Fruit fly (Drosophila melanogaster): ENCODE measurements around the gene Icmt.
A peak's percentile ranks its signal among the peaks of the same experiment; 100 is the strongest.

Gene Icmt

dm6 chr3L:13064935-13065334 lies 46.9 kb downstream of the Icmt start:
- TF ChIP-seq CG32772 (GFP tag; IDR thresholded peaks at IDR 0.05) (no peak), CG32532 (GFP tag; IDR thresholded peaks at IDR 0.05) (no peak), tin (GFP tag; optimal IDR thresholded peaks at IDR 0.05) (no peak), h (optimal IDR thresholded peaks at IDR 0.05) (no peak), CG8281 (tag; optimal IDR thresholded peaks at IDR 0.05) (peak; percentile 9), CG30403 (GFP tag; optimal IDR thresholded peaks at IDR 0.05) (no peak), Elba2 (GFP tag; optimal IDR thresholded peaks at IDR 0.05) (no peak), CG17328 (GFP tag; IDR thresholded peaks at IDR 0.05) (no peak), CG10543 (GFP tag; optimal IDR thresholded peaks at IDR 0.05) (no peak), tx (GFP tag; optimal IDR thresholded peaks at IDR 0.05) (no peak), Stat92E (GFP tag; optimal IDR thresholded peaks at IDR 0.05) (peak in 1 of 3 experiments; percentile 92), Bgb (GFP tag; IDR thresholded peaks at IDR 0.05; ENCODE audit: partially characterized antibody) (no peak), Awh (GFP tag; IDR thresholded peaks at IDR 0.05) (peak; percentile 9; the same call in 1 of the 2 replicates), Atf6 (GFP tag; IDR thresholded peaks at IDR 0.05) (no peak), CG15601 (tag; optimal IDR thresholded peaks at IDR 0.05) (no peak), CG9817 (tag; optimal IDR thresholded peaks at IDR 0.05) (no peak), hb (GFP tag; IDR thresholded peaks at IDR 0.05; ENCODE audit: partially characterized antibody) (no peak), grn (GFP tag; optimal IDR thresholded peaks at IDR 0.05) (peak; percentile 67), CG16813 (GFP tag; IDR thresholded peaks at IDR 0.05; ENCODE audit: partially characterized antibody) (0 out of 3 replicates have a peak, but pooled peaks have one; percentile 13)

DNA sequence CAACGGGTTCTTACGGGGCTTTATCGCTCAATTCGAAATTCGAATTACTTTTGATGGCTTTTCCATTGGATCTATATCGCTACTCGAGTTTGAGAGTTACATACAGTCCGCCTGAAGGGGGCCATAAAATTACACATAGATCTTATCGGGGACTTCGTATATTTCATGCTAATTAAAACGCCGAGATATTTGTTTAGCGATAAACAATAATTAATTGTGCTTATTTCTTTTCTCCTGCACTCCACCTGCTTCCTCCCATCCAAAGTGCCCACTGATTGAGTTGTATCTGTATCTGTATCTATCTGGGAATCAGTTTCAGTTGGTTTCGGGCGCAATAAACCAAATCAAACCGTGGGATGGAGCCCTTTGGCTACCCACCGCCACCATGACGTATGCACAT lies 47.6 kb downstream of the Icmt start:
- TF ChIP-seq grn (GFP tag; optimal IDR thresholded peaks at IDR 0.05): peak; percentile 84
- peak; percentile 52; the same call in 1 of the 2 replicates for TF ChIP-seq Awh (GFP tag; IDR thresholded peaks at IDR 0.05)
- TF ChIP-seq CG42726 (GFP tag; IDR thresholded peaks at IDR 0.05; ENCODE audit: partially characterized antibody): no peak
- peak; percentile 68 for TF ChIP-seq Vsx1 (GFP tag; optimal IDR thresholded peaks at IDR 0.05)
- no peak for TF ChIP-seq repo (GFP tag; optimal IDR thresholded peaks at IDR 0.05)
- peak; percentile 13 for TF ChIP-seq exex (tag; optimal IDR thresholded peaks at IDR 0.05)
- TF ChIP-seq Sin3A (optimal IDR thresholded peaks at IDR 0.05): no peak
- TF ChIP-seq CG1603 (tag; optimal IDR thresholded peaks at IDR 0.05): no peak
- TF ChIP-seq Nf-YB (GFP tag; optimal IDR thresholded peaks at IDR 0.05): no peak
- TF ChIP-seq Ravus (GFP tag; IDR thresholded peaks at IDR 0.05): no peak
- TF ChIP-seq sens (GFP tag): peak; percentile 75
- no peak for TF ChIP-seq wor (GFP tag; IDR thresholded peaks at IDR 0.05)
- no peak for TF ChIP-seq toy (GFP tag; IDR thresholded peaks at IDR 0.05)
- no peak for TF ChIP-seq da (GFP tag; optimal IDR thresholded peaks at IDR 0.05)
- no peak for TF ChIP-seq ase (GFP tag; IDR thresholded peaks at IDR 0.05)

DNA sequence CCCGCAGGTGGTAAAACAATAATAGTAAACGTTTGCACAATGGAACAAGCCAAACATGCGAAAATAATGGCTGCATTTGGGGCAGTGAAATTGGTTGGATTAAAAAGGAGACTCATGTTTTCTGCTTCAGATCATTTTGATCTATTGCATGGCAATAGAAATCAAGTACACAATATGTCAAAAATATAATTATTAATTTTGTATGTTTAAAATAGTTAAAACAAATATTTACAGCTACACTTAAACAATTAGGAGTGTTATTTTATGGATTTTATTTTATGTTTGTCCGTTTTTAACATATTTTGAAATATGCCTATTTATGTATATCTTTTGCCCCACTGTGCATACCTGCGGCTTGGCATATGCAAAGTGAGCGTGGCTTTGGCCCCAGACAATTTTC lies 48.2 kb downstream of the Icmt start:
- TF ChIP-seq CG17361 (GFP tag; IDR thresholded peaks at IDR 0.05) (0 out of 3 replicates have a peak, but pooled peaks have one; percentile 9), aop (GFP tag; IDR thresholded peaks at IDR 0.05) (no peak), gem (tag; optimal IDR thresholded peaks at IDR 0.05) (peak; percentile 19), CG7357 (GFP tag; IDR thresholded peaks at IDR 0.05) (no peak), scrt (GFP tag; optimal IDR thresholded peaks at IDR 0.05) (no peak), en (GFP tag; optimal IDR thresholded peaks at IDR 0.05) (no peak)

- TF ChIP-seq mam (GFP tag; optimal IDR thresholded peaks at IDR 0.05): no peak
- TF ChIP-seq CG30020 (tag; optimal IDR thresholded peaks at IDR 0.05): no peak
- peak; percentile 43 for TF ChIP-seq Blimp-1 (GFP tag; optimal IDR thresholded peaks at IDR 0.05)
- TF ChIP-seq Hsf (GFP tag; optimal IDR thresholded peaks at IDR 0.05): peak; percentile 1
- TF ChIP-seq CG1603 (tag; optimal IDR thresholded peaks at IDR 0.05): peak; percentile 21
- peak; percentile 3 for TF ChIP-seq tin (GFP tag; optimal IDR thresholded peaks at IDR 0.05)
- TF ChIP-seq Atf3 (GFP tag; optimal IDR thresholded peaks at IDR 0.05): peak; percentile 13
- no peak for TF ChIP-seq cad (GFP tag; optimal IDR thresholded peaks at IDR 0.05)
- no peak for TF ChIP-seq yki (optimal IDR thresholded peaks at IDR 0.05)
- no peak for TF ChIP-seq E2f1 (GFP tag; IDR thresholded peaks at IDR 0.05)
- peak; percentile 30 for TF ChIP-seq CG30431 (GFP tag; optimal IDR thresholded peaks at IDR 0.05)
- peak; percentile 15 for TF ChIP-seq CG2678 (tag; optimal IDR thresholded peaks at IDR 0.05)
- TF ChIP-seq CG9727 (GFP tag; optimal IDR thresholded peaks at IDR 0.05): peak; percentile 75
- peak; percentile 31 for TF ChIP-seq CG8924 (tag; optimal IDR thresholded peaks at IDR 0.05)
Observed at dm6 chr3L:13068293-13068692, 50.2 kb downstream of the Icmt start.

Data from whole organism, embryonic.